Fruit fly (Drosophila melanogaster): ENCODE data around the gene eff.

Gene eff

dm6 chr3R:14737894-14738860 lies 2.9 kb downstream of the eff start (continued):
- TF ChIP-seq CG13624 (GFP tag; optimal IDR thresholded peaks at IDR 0.05) (peak; percentile 93), CG8359 (GFP tag; optimal IDR thresholded peaks at IDR 0.05; ENCODE audit: borderline replicate concordance) (peak; percentile 77), CG8290 (GFP tag; optimal IDR thresholded peaks at IDR 0.05) (peak; percentile 87), CG8290 (tag; optimal IDR thresholded peaks at IDR 0.05) (peak; percentile 37 to 97), Hand (GFP tag; optimal IDR thresholded peaks at IDR 0.05) (peak; percentile 84), CkIIα-i1 (GFP tag; IDR thresholded peaks at IDR 0.05) (peak; percentile 73; the same call in 1 of the 2 replicates), CG13123 (GFP tag; optimal IDR thresholded peaks at IDR 0.05) (peak; percentile 91), zfh2 (GFP tag; optimal IDR thresholded peaks at IDR 0.05) (peak; percentile 92), CG6813 (GFP tag; optimal IDR thresholded peaks at IDR 0.05) (peak; percentile 90), CG11695 (GFP tag; IDR thresholded peaks at IDR 0.05) (peak; percentile 96), CG7271 (tag; optimal IDR thresholded peaks at IDR 0.05) (peak; percentile 75), CG17359 (tag; optimal IDR thresholded peaks at IDR 0.05) (peak; percentile 97), tll (GFP tag; optimal IDR thresholded peaks at IDR 0.05) (no peak), Camta (GFP tag; optimal IDR thresholded peaks at IDR 0.05) (peak; percentile 94), Opbp (GFP tag; IDR thresholded peaks at IDR 0.05; ENCODE audit: partially characterized antibody) (no peak), CG5245 (GFP tag; optimal IDR thresholded peaks at IDR 0.05) (peak; percentile 95), CG1602 (GFP tag; optimal IDR thresholded peaks at IDR 0.05) (peak; percentile 93), CG3065 (GFP tag; optimal IDR thresholded peaks at IDR 0.05) (peak; percentile 90), CG17385 (GFP tag; optimal IDR thresholded peaks at IDR 0.05) (peak; percentile 92), CG9932 (GFP tag; IDR thresholded peaks at IDR 0.05) (peak; percentile 95), CG6175 (GFP tag; IDR thresholded peaks at IDR 0.05) (peak; percentile 92), CG4617 (GFP tag; optimal IDR thresholded peaks at IDR 0.05; ENCODE audit: borderline replicate concordance) (peak; percentile 76), CG12299 (tag; optimal IDR thresholded peaks at IDR 0.05) (peak; percentile 74), inv (GFP tag; IDR thresholded peaks at IDR 0.05; ENCODE audit: partially characterized antibody) (no peak), nmo (GFP tag; optimal IDR thresholded peaks at IDR 0.05) (peak; percentile 95), repo (GFP tag; optimal IDR thresholded peaks at IDR 0.05) (peak; percentile 91), ftz-f1 (GFP tag; optimal IDR thresholded peaks at IDR 0.05) (peak; percentile 37), CG10274 (GFP tag; optimal IDR thresholded peaks at IDR 0.05) (peak; percentile 76), trh (GFP tag; optimal IDR thresholded peaks at IDR 0.05) (peak; percentile 89), CG10979 (tag; optimal IDR thresholded peaks at IDR 0.05) (peak; percentile 95), CG5180 (GFP tag; optimal IDR thresholded peaks at IDR 0.05) (peak; percentile 61), wdn (GFP tag; IDR thresholded peaks at IDR 0.05) (peak; percentile 89), Optix (GFP tag; IDR thresholded peaks at IDR 0.05) (peak; percentile 91), CG7372 (GFP tag; IDR thresholded peaks at IDR 0.05) (peak; percentile 94), wek (GFP tag; optimal IDR thresholded peaks at IDR 0.05) (peak; percentile 82), chinmo (GFP tag; IDR thresholded peaks at IDR 0.05; ENCODE audit: partially characterized antibody) (peak; percentile 98), Dref (GFP tag; IDR thresholded peaks at IDR 0.05) (no peak), Neu2 (GFP tag; optimal IDR thresholded peaks at IDR 0.05; ENCODE audit: borderline replicate concordance) (peak; percentile 53), crp (GFP tag; optimal IDR thresholded peaks at IDR 0.05) (peak in 1 of 2 experiments; percentile 67), pho (GFP tag; optimal IDR thresholded peaks at IDR 0.05) (peak; percentile 92), CG9797 (GFP tag; optimal IDR thresholded peaks at IDR 0.05) (no peak), otp (GFP tag; IDR thresholded peaks at IDR 0.05) (peak; percentile 97), fd102C (GFP tag; optimal IDR thresholded peaks at IDR 0.05) (peak; percentile 49), CG4282 (GFP tag; optimal IDR thresholded peaks at IDR 0.05) (peak; percentile 64), Mrtf (GFP tag; IDR thresholded peaks at IDR 0.05) (peak; percentile 94), CG6254 (GFP tag; optimal IDR thresholded peaks at IDR 0.05) (peak; percentile 94), Sin3A (optimal IDR thresholded peaks at IDR 0.05) (no peak), CG33557 (GFP tag; optimal IDR thresholded peaks at IDR 0.05) (peak; percentile 77)

Data from whole organism, embryonic.